Fruit fly (Drosophila melanogaster): ENCODE measurements around the gene Rrp5.

Rrp5 gene

DNA sequence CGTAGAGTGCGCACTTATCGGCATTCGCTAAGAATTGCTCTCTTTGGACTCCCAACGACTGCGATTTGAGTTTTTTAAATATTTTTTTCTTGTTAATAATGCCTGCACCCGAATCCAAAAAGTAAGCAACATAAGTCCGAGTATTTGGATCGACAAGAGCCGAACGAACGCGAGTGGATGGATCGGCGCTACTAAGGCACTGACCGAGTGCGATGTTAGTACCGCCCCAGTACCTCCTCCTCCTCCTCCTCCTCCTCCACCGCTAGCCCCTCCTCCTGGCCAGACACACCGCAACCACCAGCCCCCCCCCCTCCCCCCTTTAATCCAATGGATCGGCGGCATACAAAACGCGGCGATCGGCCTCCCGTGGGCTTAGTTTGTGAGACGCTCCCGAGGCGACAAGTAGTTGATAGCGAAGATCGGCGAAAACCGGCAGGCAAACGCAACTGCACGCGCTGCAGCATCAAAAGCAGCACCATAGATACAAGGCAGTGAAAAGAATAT lies 49.5 kb downstream of the Rrp5 start, which contains the start of gene CG6356:
CG6356 (plus strand) TSS at position 374 of the 504 bp plus-strand sequence.
- TF ChIP-seq CG15710 (tag; optimal IDR thresholded peaks at IDR 0.05) (no peak), CG17806 (tag; optimal IDR thresholded peaks at IDR 0.05) (no peak), rn (GFP tag; IDR thresholded peaks at IDR 0.05) (no peak), CG4496 (GFP tag; IDR thresholded peaks at IDR 0.05) (peak; percentile 67), CG13204 (GFP tag; optimal IDR thresholded peaks at IDR 0.05) (peak; percentile 86), CG8301 (tag; optimal IDR thresholded peaks at IDR 0.05) (peak; percentile 25), Snoo (tag; optimal IDR thresholded peaks at IDR 0.05) (no peak), Ets98B (GFP tag; IDR thresholded peaks at IDR 0.05) (peak; percentile 42; the same call in 1 of the 2 replicates), gl (tag; optimal IDR thresholded peaks at IDR 0.05) (no peak), Pif1B (GFP tag; optimal IDR thresholded peaks at IDR 0.05) (no peak), CG9948 (tag; optimal IDR thresholded peaks at IDR 0.05) (no peak), CG8159 (tag; optimal IDR thresholded peaks at IDR 0.05) (no peak), CG10348 (GFP tag; IDR thresholded peaks at IDR 0.05) (no peak), CG34367 (tag; optimal IDR thresholded peaks at IDR 0.05) (no peak), EcR (GFP tag; optimal IDR thresholded peaks at IDR 0.05) (peak; percentile 60), Pif1A (GFP tag; optimal IDR thresholded peaks at IDR 0.05) (no peak), fd96Ca (GFP tag; IDR thresholded peaks at IDR 0.05) (peak; percentile 50; the same call in 1 of the 3 replicates), CG14655 (GFP tag; optimal IDR thresholded peaks at IDR 0.05) (peak; percentile 55), CG32121 (GFP tag; IDR thresholded peaks at IDR 0.05) (peak; percentile 62; the same call in 1 of the 2 replicates), D1 (tag; optimal IDR thresholded peaks at IDR 0.05) (no peak), CG12605 (GFP tag; IDR thresholded peaks at IDR 0.05) (peak; percentile 47; the same call in 1 of the 2 replicates)

DNA sequence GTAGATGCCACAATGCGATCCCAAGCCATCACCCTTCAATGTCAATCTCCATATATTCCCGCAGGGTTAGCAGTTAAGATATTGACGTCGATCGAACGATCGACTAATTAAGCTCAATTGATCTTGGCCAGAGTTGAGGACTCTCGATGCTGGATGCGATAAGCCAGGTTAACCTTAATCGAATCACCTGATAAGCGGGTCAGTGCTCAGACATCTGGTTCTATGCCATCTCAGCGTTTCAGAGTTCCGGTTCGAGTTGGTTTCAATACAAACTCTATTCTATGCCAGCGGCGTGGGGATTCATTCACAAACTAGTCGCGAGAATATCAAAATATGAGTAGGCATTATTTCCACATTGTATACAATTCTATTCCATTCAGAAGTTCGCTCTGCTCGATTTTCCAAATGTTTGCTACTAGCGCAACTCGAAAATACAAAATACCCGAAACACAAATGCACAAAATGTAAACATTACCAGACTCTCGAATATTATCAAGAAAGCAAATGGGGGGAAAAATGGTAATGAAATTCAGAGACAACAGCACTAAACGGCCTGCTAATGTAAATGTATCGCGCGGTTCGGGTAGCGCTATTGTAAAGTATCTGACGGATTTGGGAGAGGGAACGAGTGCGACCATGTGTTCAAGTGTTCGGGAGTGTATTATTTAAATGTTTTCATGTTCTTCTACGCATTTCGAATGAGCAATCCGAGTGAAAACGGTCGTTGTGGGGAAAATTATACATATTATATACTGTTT lies 50.4 kb downstream of the Rrp5 start:
- TF ChIP-seq CG8301 (tag; optimal IDR thresholded peaks at IDR 0.05) (no peak), gl (tag; optimal IDR thresholded peaks at IDR 0.05) (no peak), CG34367 (tag; optimal IDR thresholded peaks at IDR 0.05) (no peak), CG9948 (tag; optimal IDR thresholded peaks at IDR 0.05) (no peak), Ets98B (GFP tag; IDR thresholded peaks at IDR 0.05) (no peak), CG4496 (GFP tag; IDR thresholded peaks at IDR 0.05) (no peak), Snoo (tag; optimal IDR thresholded peaks at IDR 0.05) (no peak)

DNA sequence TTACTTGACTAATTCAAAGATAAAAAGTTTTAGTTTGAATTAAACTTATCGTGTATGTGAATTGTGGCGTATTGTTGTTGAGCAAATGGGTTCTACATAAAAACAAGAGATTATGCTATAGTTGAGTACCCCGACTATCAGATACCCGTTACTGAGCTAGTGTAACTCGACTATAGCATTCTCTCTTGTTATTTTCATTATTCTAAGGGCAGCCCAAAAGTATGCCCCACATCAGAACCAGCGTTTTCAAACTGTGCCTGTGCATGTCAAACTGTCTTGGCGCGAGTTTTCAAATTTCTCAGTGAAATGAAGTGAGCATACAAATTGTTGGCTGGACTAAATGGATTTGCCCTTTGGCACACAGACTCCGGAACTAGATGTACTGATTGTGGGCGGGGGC lies 53.8 kb downstream of the Rrp5 start, which contains the start of gene shps:
shps (plus strand) TSS at position 282 of the 400 bp plus-strand sequence.
- TF ChIP-seq Ets98B (GFP tag; IDR thresholded peaks at IDR 0.05) (no peak), Pif1B (GFP tag; optimal IDR thresholded peaks at IDR 0.05) (no peak), EcR (GFP tag; optimal IDR thresholded peaks at IDR 0.05) (peak; percentile 21), CG17806 (tag; optimal IDR thresholded peaks at IDR 0.05) (no peak), CG12605 (GFP tag; IDR thresholded peaks at IDR 0.05) (no peak), CG32121 (GFP tag; IDR thresholded peaks at IDR 0.05) (0 out of 2 replicates have a peak, but pooled peaks have one; percentile 9), fd96Ca (GFP tag; IDR thresholded peaks at IDR 0.05) (no peak), Snoo (tag; optimal IDR thresholded peaks at IDR 0.05) (no peak), CG14655 (GFP tag; optimal IDR thresholded peaks at IDR 0.05) (no peak), CG8159 (tag; optimal IDR thresholded peaks at IDR 0.05) (no peak)

DNA sequence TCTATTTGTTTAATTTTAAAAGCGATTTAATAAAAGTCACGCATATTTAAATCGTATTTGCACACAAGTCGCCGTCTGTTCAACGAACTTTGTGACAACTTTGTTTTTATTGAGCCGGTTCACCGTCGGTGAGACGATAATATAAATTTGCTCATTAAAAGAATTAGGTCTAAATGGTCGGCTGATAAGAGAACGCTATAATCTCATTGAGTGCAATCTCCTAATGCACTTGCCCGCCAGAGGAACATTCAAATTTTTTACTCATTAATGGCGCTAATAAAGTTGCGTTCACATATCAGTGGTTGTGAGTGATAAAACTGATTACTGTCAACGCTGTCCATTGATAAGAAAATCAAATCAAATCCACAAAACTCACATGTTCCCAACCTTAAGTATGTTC lies 54.4 kb downstream of the Rrp5 start:
- no peak for TF ChIP-seq CG14655 (GFP tag; optimal IDR thresholded peaks at IDR 0.05)
- no peak for TF ChIP-seq gl (tag; optimal IDR thresholded peaks at IDR 0.05)
- TF ChIP-seq CG8159 (tag; optimal IDR thresholded peaks at IDR 0.05): no peak
- TF ChIP-seq Pif1B (GFP tag; optimal IDR thresholded peaks at IDR 0.05): no peak
- no peak for TF ChIP-seq CG4496 (GFP tag; IDR thresholded peaks at IDR 0.05)
- no peak for TF ChIP-seq CG9948 (tag; optimal IDR thresholded peaks at IDR 0.05)
- no peak for TF ChIP-seq EcR (GFP tag; optimal IDR thresholded peaks at IDR 0.05)
- TF ChIP-seq CG8301 (tag; optimal IDR thresholded peaks at IDR 0.05): no peak
- TF ChIP-seq CG12605 (GFP tag; IDR thresholded peaks at IDR 0.05): no peak
- TF ChIP-seq D1 (tag; optimal IDR thresholded peaks at IDR 0.05): no peak

All from whole organism, pupa.